Fruit fly (Drosophila melanogaster): Measurements from ENCODE around the gene Alp12.

The Alp12 gene

DNA sequence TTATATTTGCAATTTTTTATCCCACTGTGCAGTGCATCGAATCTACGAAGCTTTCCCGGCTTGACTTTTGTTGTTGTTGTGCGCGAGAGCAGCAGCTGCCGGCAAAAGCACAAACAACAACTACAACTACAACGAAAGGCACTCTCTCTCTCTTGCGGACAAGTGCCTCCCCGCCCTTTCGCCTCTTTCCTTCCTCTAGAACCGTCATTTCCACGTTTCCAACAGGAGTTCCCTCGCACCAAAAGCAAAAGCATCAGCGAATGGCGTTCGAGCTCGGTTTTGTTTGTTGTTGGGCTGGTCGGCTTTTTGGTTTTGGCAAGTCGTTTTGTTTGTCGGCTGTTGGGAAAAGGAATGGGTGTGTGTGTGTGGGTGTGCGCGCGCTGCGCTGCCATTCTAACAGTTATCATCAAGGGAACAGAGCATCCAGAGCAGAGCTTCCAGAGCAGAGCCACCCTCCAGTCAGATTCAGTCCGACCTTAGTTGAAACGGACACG is 40.0 kb downstream of the Alp12 start, which contains the start of gene tj (continued):
- TF ChIP-seq lilli (GFP tag; optimal IDR thresholded peaks at IDR 0.05), result no peak
- TF ChIP-seq CG6813 (GFP tag; optimal IDR thresholded peaks at IDR 0.05), result no peak
- no peak for TF ChIP-seq CG9932 (GFP tag; IDR thresholded peaks at IDR 0.05)
- peak; percentile 4; the same call in 1 of the 3 replicates for TF ChIP-seq row (GFP tag; IDR thresholded peaks at IDR 0.05)
- no peak for TF ChIP-seq sens-2 (GFP tag; IDR thresholded peaks at IDR 0.05)
- TF ChIP-seq Sry-β (GFP tag; optimal IDR thresholded peaks at IDR 0.05), result no peak
- no peak for TF ChIP-seq cas (GFP tag; IDR thresholded peaks at IDR 0.05)
- peak; percentile 92 for TF ChIP-seq Nf-YB (GFP tag; optimal IDR thresholded peaks at IDR 0.05)
- TF ChIP-seq B-H2 (GFP tag; optimal IDR thresholded peaks at IDR 0.05), result no peak
- TF ChIP-seq Kr (GFP tag; optimal IDR thresholded peaks at IDR 0.05), result no peak
- peak; percentile 93 for TF ChIP-seq Deaf1 (tag; optimal IDR thresholded peaks at IDR 0.05)
- TF ChIP-seq CG8388 (GFP tag; optimal IDR thresholded peaks at IDR 0.05), result no peak
- no peak for TF ChIP-seq CG2678 (tag; optimal IDR thresholded peaks at IDR 0.05)
- TF ChIP-seq prd (optimal IDR thresholded peaks at IDR 0.05), result no peak
- TF ChIP-seq prd (GFP tag; IDR thresholded peaks at IDR 0.05), result 0 out of 3 replicates have a peak, but pooled peaks have one; percentile 0
- TF ChIP-seq jigr1 (GFP tag; IDR thresholded peaks at IDR 0.05), result no peak
- no peak for TF ChIP-seq C15 (GFP tag; IDR thresholded peaks at IDR 0.05)
- TF ChIP-seq pfk (GFP tag; optimal IDR thresholded peaks at IDR 0.05), result no peak
- no peak for TF ChIP-seq inv (GFP tag; IDR thresholded peaks at IDR 0.05; ENCODE audit: partially characterized antibody)
- TF ChIP-seq run (tag; optimal IDR thresholded peaks at IDR 0.05), result no peak
- TF ChIP-seq chinmo (GFP tag; IDR thresholded peaks at IDR 0.05; ENCODE audit: partially characterized antibody), result 0 out of 4 replicates have a peak, but pooled peaks have one; percentile 38
- no peak for TF ChIP-seq sug (tag; optimal IDR thresholded peaks at IDR 0.05)
- no peak for TF ChIP-seq Hr39 (optimal IDR thresholded peaks at IDR 0.05)
- TF ChIP-seq CG11398 (GFP tag; optimal IDR thresholded peaks at IDR 0.05), result no peak
- no peak for TF ChIP-seq pb (GFP tag; optimal IDR thresholded peaks at IDR 0.05)
- TF ChIP-seq crp (GFP tag; optimal IDR thresholded peaks at IDR 0.05), result no peak
- TF ChIP-seq CG8478 (optimal IDR thresholded peaks at IDR 0.05), result no peak
- TF ChIP-seq emc (GFP tag; optimal IDR thresholded peaks at IDR 0.05), result no peak
- TF ChIP-seq CG6272 (GFP tag; IDR thresholded peaks at IDR 0.05), result no peak
- no peak for TF ChIP-seq mirr (GFP tag; optimal IDR thresholded peaks at IDR 0.05)
- peak; percentile 59 for TF ChIP-seq crol (GFP tag; IDR thresholded peaks at IDR 0.05)
- no peak for TF ChIP-seq CG18262 (tag; optimal IDR thresholded peaks at IDR 0.05)
- no peak for TF ChIP-seq CrebB (tag; optimal IDR thresholded peaks at IDR 0.05)
- no peak for TF ChIP-seq Dp (GFP tag; optimal IDR thresholded peaks at IDR 0.05)
- no peak for TF ChIP-seq Oli (tag; optimal IDR thresholded peaks at IDR 0.05)
- no peak for TF ChIP-seq cad (GFP tag; optimal IDR thresholded peaks at IDR 0.05)
- TF ChIP-seq dan (GFP tag; IDR thresholded peaks at IDR 0.05), result no peak
- no peak for TF ChIP-seq Rx (GFP tag; IDR thresholded peaks at IDR 0.05)
- TF ChIP-seq CG14965 (GFP tag; optimal IDR thresholded peaks at IDR 0.05; ENCODE audit: borderline replicate concordance), result no peak
- TF ChIP-seq HLH4C (GFP tag; IDR thresholded peaks at IDR 0.05; ENCODE audit: partially characterized antibody), result no peak
- no peak for TF ChIP-seq CG12155 (GFP tag; optimal IDR thresholded peaks at IDR 0.05)
- TF ChIP-seq CG7786 (GFP tag; optimal IDR thresholded peaks at IDR 0.05), result no peak
- no peak for TF ChIP-seq corto (GFP tag; optimal IDR thresholded peaks at IDR 0.05)
- no peak for TF ChIP-seq Hr3 (GFP tag; optimal IDR thresholded peaks at IDR 0.05)
- TF ChIP-seq slp2 (GFP tag; optimal IDR thresholded peaks at IDR 0.05), result no peak
- TF ChIP-seq CG14667 (GFP tag; IDR thresholded peaks at IDR 0.05), result no peak
- no peak for TF ChIP-seq gro (GFP tag; optimal IDR thresholded peaks at IDR 0.05)
- peak; percentile 20 for TF ChIP-seq ewg (GFP tag; optimal IDR thresholded peaks at IDR 0.05)
- TF ChIP-seq zfh1 (GFP tag; IDR thresholded peaks at IDR 0.05), result no peak
- no peak for TF ChIP-seq fd3F (GFP tag; optimal IDR thresholded peaks at IDR 0.05)
- no peak for TF ChIP-seq nerfin-1 (tag; optimal IDR thresholded peaks at IDR 0.05)
- TF ChIP-seq ab (GFP tag; optimal IDR thresholded peaks at IDR 0.05), result no peak

Data from whole organism, embryonic.